Worm (Caenorhabditis elegans) whole organism, L3 larva: ENCODE measurements around the gene srr-10.

Source experiments
- R02D3.7 ChIP-seq: fragments of 150-350 bp; optimal IDR thresholded peaks from 2 replicates; lab custom pipeline; 2014; ENCODE audit warnings: missing biosample characterization, missing genetic modification characterization
- nhr-28 ChIP-seq: fragments of 150-350 bp; optimal IDR thresholded peaks from 2 replicates; lab custom pipeline; 2014; ENCODE audit warnings: missing biosample characterization, missing genetic modification characterization
- pqm-1 ChIP-seq: fragments of 150-350 bp; optimal IDR thresholded peaks from 2 replicates; lab custom pipeline; 2017; ENCODE audit warnings: missing biosample characterization, missing genetic modification characterization, inconsistent platforms
- tbx-2 ChIP-seq: sonication (generic microtip); optimal IDR thresholded peaks from 2 replicates; lab custom pipeline; 2016; ENCODE audit warnings: mild to moderate bottlenecking, missing genetic modification characterization, missing compliant biosample characterization
- unc-62 ChIP-seq: fragments of 150-350 bp; sonication (generic microtip); optimal IDR thresholded peaks from 4 replicates; lab custom pipeline; 2014; ENCODE audit warnings: missing biosample characterization, missing genetic modification reagents, missing genetic modification characterization

- TF ChIP-seq tbx-2 (no peak), pqm-1 (tag; lab: Kevin White, UChicago) (no peak), R02D3.7 (tag; lab: Kevin White, UChicago) (no peak), unc-62 (GFP tag; lab: Kevin White, UChicago) (no peak), nhr-28 (tag; lab: Kevin White, UChicago) (no peak)
Measured at ce11 chrV:7761906-7762305, 26.5 kb downstream of the srr-10 start.
